Worm (Caenorhabditis elegans) whole organism, L4 larva: Measurements from ENCODE around the gene exp-2.

ENCODE experiments used
- Y105C5A.15 ChIP-seq: fragments of 200-800 bp; sonication (Bioruptor generic); IDR thresholded peaks from 2 replicates; pipeline ENCODE4 v1.3.6; 2022; ENCODE audit warnings: missing genetic modification characterization, missing compliant biosample characterization
- aha-1 ChIP-seq: fragments of 150-350 bp; peaks from one replicate; lab custom pipeline; 2014; ENCODE audit warnings: missing biosample characterization, missing genetic modification characterization
- arid-1 ChIP-seq: fragments of 200-800 bp; sonication (Bioruptor generic); conservative IDR thresholded peaks from 2 replicates; pipeline ENCODE4 v1.3.6; 2022; ENCODE audit warnings: missing genetic modification reagents, missing genetic modification characterization, missing compliant biosample characterization
- ceh-20 ChIP-seq: fragments of 200-800 bp; sonication (Bioruptor generic); IDR thresholded peaks from 2 replicates; pipeline ENCODE4 v1.3.6; 2022; ENCODE audit warnings: missing genetic modification reagents, missing genetic modification characterization, missing compliant biosample characterization
- daf-16 ChIP-seq, 3 experiments: sonication (generic microtip); optimal IDR thresholded peaks; 2 replicates each; lab custom pipeline; 2016 to 2017; ENCODE audit warnings: missing genetic modification characterization in 3 of 3, missing genetic modification reagents in 3 of 3, mild to moderate bottlenecking in 2 of 3, missing compliant biosample characterization in 2 of 3, missing biosample characterization in 1 of 3, moderate library complexity in 1 of 3
- duxl-1 ChIP-seq: sonication (generic microtip); optimal IDR thresholded peaks from 2 replicates; lab custom pipeline; 2016; ENCODE audit warnings: mild to moderate bottlenecking, missing genetic modification characterization, moderate library complexity, missing compliant biosample characterization; ENCODE audit not compliant: poor library complexity
- gei-8 ChIP-seq: fragments of 200-800 bp; sonication (Bioruptor generic); optimal IDR thresholded peaks from 2 replicates; lab custom pipeline; 2018; ENCODE audit warnings: mild to moderate bottlenecking, missing genetic modification characterization, missing compliant biosample characterization
- jun-1 ChIP-seq: fragments of 150-350 bp; optimal IDR thresholded peaks from 2 replicates; lab custom pipeline; 2014; ENCODE audit warnings: missing biosample characterization, missing genetic modification reagents, missing genetic modification characterization
- lim-7 ChIP-seq: fragments of 200-800 bp; sonication (Bioruptor generic); IDR thresholded peaks from 2 replicates; pipeline ENCODE4 v1.3.6; 2022; ENCODE audit warnings: missing genetic modification characterization, missing compliant biosample characterization
- madf-9 ChIP-seq: fragments of 200-800 bp; sonication (Bioruptor generic); conservative IDR thresholded peaks from 2 replicates; pipeline ENCODE4 v1.3.6; 2022; ENCODE audit warnings: missing genetic modification reagents, missing genetic modification characterization, missing compliant biosample characterization
- mxl-2 ChIP-seq: fragments of 200-800 bp; sonication (Bioruptor generic); conservative IDR thresholded peaks from 2 replicates; pipeline ENCODE4 v1.3.6; 2022; ENCODE audit warnings: missing genetic modification reagents, missing genetic modification characterization, missing compliant biosample characterization
- nhr-25 ChIP-seq: sonication (generic microtip); optimal IDR thresholded peaks from 2 replicates; lab custom pipeline; 2017; ENCODE audit warnings: missing genetic modification characterization, mild to moderate bottlenecking, missing compliant biosample characterization, antibody characterized with exemption, moderate library complexity, borderline replicate concordance; ENCODE audit not compliant: insufficient read depth
- nhr-28 ChIP-seq: fragments of 150-350 bp; optimal IDR thresholded peaks from 2 replicates; lab custom pipeline; 2014; ENCODE audit warnings: missing biosample characterization, missing genetic modification characterization
- nhr-76 ChIP-seq: fragments of 150-350 bp; optimal IDR thresholded peaks from 2 replicates; lab custom pipeline; 2014; ENCODE audit warnings: missing biosample characterization, missing genetic modification characterization
- spr-3 ChIP-seq: fragments of 200-800 bp; sonication (Bioruptor generic); optimal IDR thresholded peaks from 2 replicates; lab custom pipeline; 2018; ENCODE audit warnings: mild to moderate bottlenecking, missing genetic modification characterization, missing compliant biosample characterization
- tag-97 ChIP-seq: fragments of 200-800 bp; sonication (Bioruptor generic); IDR thresholded peaks from 2 replicates; pipeline ENCODE4 v1.3.6; 2022; ENCODE audit warnings: missing genetic modification characterization, missing compliant biosample characterization
- unc-62 ChIP-seq, 3 experiments: fragments of 150-350 bp in 1 of 3; sonication (generic microtip); optimal IDR thresholded peaks in 2 of 3; peaks in 1 of 3; 1 replicate in 1 of 3; 2 replicates in 2 of 3; lab custom pipeline; 2014 to 2017; ENCODE audit warnings: missing biosample characterization in 3 of 3, missing genetic modification characterization in 3 of 3, missing genetic modification reagents in 3 of 3, missing genotype in 1 of 3
- zag-1 ChIP-seq: fragments of 150-350 bp; optimal IDR thresholded peaks from 2 replicates; lab custom pipeline; 2014; ENCODE audit warnings: missing biosample characterization, missing genetic modification characterization

exp-2 gene

ce11 chrV:6112823-6113222 is 18.4 kb upstream of the exp-2 start, which contains the start of gene F17A9.5:
TSS of gene F17A9.5 (minus strand) at chrV:6112997.
- TF ChIP-seq ceh-20 (GFP tag; lab: Robert Waterston, UW): no peak
- TF ChIP-seq mxl-2: no peak
- no peak for TF ChIP-seq daf-16 (GFP tag; optimal IDR thresholded peaks at IDR 0.05; lab: Kevin White, UChicago)
- TF ChIP-seq daf-16 (tag; optimal IDR thresholded peaks at IDR 0.05; lab: Kevin White, UChicago): peak; percentile 21
- no peak for TF ChIP-seq jun-1 (tag; lab: Kevin White, UChicago)
- TF ChIP-seq arid-1: no peak
- TF ChIP-seq spr-3 (GFP tag; lab: Kevin White, UChicago): no peak
- no peak for TF ChIP-seq tag-97
- TF ChIP-seq madf-9 (GFP tag; lab: Robert Waterston, UW): no peak
- peak; percentile 82 for TF ChIP-seq nhr-28 (tag; lab: Kevin White, UChicago)

ce11 chrV:6117013-6117412 is 14.2 kb upstream of the exp-2 start:
- no peak for TF ChIP-seq nhr-76 (tag; lab: Kevin White, UChicago)
- no peak for TF ChIP-seq zag-1 (tag; lab: Kevin White, UChicago)
- TF ChIP-seq unc-62 (GFP tag; optimal IDR thresholded peaks at IDR 0.05 in 1 of 2; lab: Kevin White, UChicago): peak in 1 of 2 experiments; percentile 93
- TF ChIP-seq unc-62 (tag; optimal IDR thresholded peaks at IDR 0.05; lab: Kevin White, UChicago): no peak

- TF ChIP-seq unc-62 (GFP tag; optimal IDR thresholded peaks at IDR 0.05 in 1 of 2; lab: Kevin White, UChicago) (peak in 1 of 2 experiments; percentile 27), unc-62 (tag; optimal IDR thresholded peaks at IDR 0.05; lab: Kevin White, UChicago) (no peak), lim-7 (GFP tag; lab: Robert Waterston, UW) (no peak)
These were observed 10.9 kb upstream of the exp-2 start, which contains the start of gene ceh-49 for ce11 chrV:6120156-6120879. TSS of gene ceh-49 (minus strand) at chrV:6120206.

- TF ChIP-seq Y105C5A.15 (GFP tag; lab: Robert Waterston, UW) (no peak), unc-62 (GFP tag; optimal IDR thresholded peaks at IDR 0.05 in 1 of 2; lab: Kevin White, UChicago) (peak in 1 of 2 experiments; percentile 94), unc-62 (tag; optimal IDR thresholded peaks at IDR 0.05; lab: Kevin White, UChicago) (no peak)
These were observed 9.5 kb upstream of the exp-2 start for ce11 chrV:6121659-6122058.

ce11 chrV:6128355-6128754 is 2.8 kb upstream of the exp-2 start:
- TF ChIP-seq nhr-25 (no peak), unc-62 (GFP tag; optimal IDR thresholded peaks at IDR 0.05 in 1 of 2; lab: Kevin White, UChicago) (peak in 1 of 2 experiments; percentile 93), unc-62 (tag; optimal IDR thresholded peaks at IDR 0.05; lab: Kevin White, UChicago) (no peak)

- no peak for TF ChIP-seq gei-8 (GFP tag; lab: Kevin White, UChicago)
- TF ChIP-seq unc-62 (GFP tag; optimal IDR thresholded peaks at IDR 0.05 in 1 of 2; lab: Kevin White, UChicago): peak in 1 of 2 experiments; percentile 95
- no peak for TF ChIP-seq unc-62 (tag; optimal IDR thresholded peaks at IDR 0.05; lab: Kevin White, UChicago)
These were observed 4.2 kb downstream of the exp-2 start for ce11 chrV:6135428-6135827.

ce11 chrV:6138167-6138566 is 7.0 kb downstream of the exp-2 start:
- peak; percentile 97 for TF ChIP-seq aha-1 (tag; lab: Kevin White, UChicago)
- TF ChIP-seq duxl-1 (tag; lab: Kevin White, UChicago): no peak
